Worm (Caenorhabditis elegans): ENCODE measurements around the gene K07G6.1.

K07G6.1 gene

ce11 chrII:1752990-1753389, 11.6 kb downstream of the K07G6.1 start, which contains the start of gene F36H5.9:
Gene F36H5.9, minus strand, starts transcription at chrII:1753090.
- no peak for TF ChIP-seq nhr-21 (tag; optimal IDR thresholded peaks at IDR 0.05)
- TF ChIP-seq nhr-23 (tag; optimal IDR thresholded peaks at IDR 0.05): no peak
- TF ChIP-seq mdl-1 (tag; optimal IDR thresholded peaks at IDR 0.05): no peak
- no peak for TF ChIP-seq lin-11 (tag; optimal IDR thresholded peaks at IDR 0.05)
- TF ChIP-seq mab-5 (tag; optimal IDR thresholded peaks at IDR 0.05): no peak
- TF ChIP-seq gmeb-1 (tag; optimal IDR thresholded peaks at IDR 0.05): no peak
- TF ChIP-seq crh-2 (tag; optimal IDR thresholded peaks at IDR 0.05): no peak
- no peak for TF ChIP-seq R02D3.7 (tag; optimal IDR thresholded peaks at IDR 0.05)
- TF ChIP-seq nhr-237 (tag; optimal IDR thresholded peaks at IDR 0.05): no peak
- no peak for TF ChIP-seq sem-4 (tag; optimal IDR thresholded peaks at IDR 0.05)
- no peak for TF ChIP-seq dmd-4 (tag; optimal IDR thresholded peaks at IDR 0.05)
- no peak for TF ChIP-seq ceh-82 (tag; optimal IDR thresholded peaks at IDR 0.05)
- no peak for TF ChIP-seq lin-39 (tag; optimal IDR thresholded peaks at IDR 0.05)
- no peak for TF ChIP-seq nhr-11 (tag; optimal IDR thresholded peaks at IDR 0.05)
- no peak for TF ChIP-seq nhr-129 (tag; optimal IDR thresholded peaks at IDR 0.05)
- TF ChIP-seq blmp-1 (tag; optimal IDR thresholded peaks at IDR 0.05; ENCODE audit: insufficient read depth): no peak
- no peak for TF ChIP-seq F13H6.1 (tag; optimal IDR thresholded peaks at IDR 0.05)
- TF ChIP-seq ZK546.5 (tag; optimal IDR thresholded peaks at IDR 0.05): no peak

DNA sequence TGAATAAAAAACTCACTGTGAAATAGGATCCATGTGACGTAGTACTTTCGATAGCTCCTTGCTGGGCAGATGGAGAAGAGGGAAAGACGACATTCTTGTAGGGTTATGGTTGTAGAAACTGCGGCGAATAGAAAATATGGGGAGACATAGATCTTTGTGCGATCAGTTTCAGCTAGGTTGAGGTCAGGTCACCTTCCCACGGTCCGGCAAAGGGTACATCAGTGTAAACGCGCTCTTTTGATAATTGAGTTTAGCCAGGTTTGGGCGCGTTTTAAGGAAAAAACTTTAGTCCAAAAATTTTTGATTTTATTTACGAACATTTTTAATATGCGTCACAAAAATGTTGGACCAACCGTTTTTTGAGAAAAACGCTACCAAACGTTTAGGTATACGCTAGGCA, 14.7 kb downstream of the K07G6.1 start, which contains the start of gene F36H5.17:
F36H5.17 (minus strand) TSS at position 101 of the 400 bp plus-strand sequence.
- no peak for TF ChIP-seq ZK546.5 (tag; optimal IDR thresholded peaks at IDR 0.05)

DNA sequence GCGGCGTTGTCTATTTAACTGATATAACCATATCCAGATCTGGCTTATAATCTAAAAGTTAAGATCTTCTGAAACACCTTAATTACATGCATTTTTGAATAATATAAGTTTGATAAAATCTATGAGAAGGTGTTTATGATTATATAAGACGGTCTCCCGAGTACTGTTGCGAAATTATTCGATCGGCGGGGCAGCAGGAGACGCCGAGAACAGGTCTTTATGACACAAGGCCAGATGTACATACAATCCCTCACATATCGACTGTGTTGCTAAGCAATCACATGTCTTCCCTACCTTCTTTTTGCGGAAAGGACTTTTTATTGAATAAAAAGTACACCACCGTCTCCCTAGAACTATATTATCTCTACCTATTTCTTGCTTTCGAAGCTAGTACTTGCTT, 15.2 kb downstream of the K07G6.1 start, which contains the start of gene fbxb-53:
fbxb-53 (plus strand) TSS at position 301 of the 400 bp plus-strand sequence.
- no peak for TF ChIP-seq alr-1 (tag; optimal IDR thresholded peaks at IDR 0.05)
- TF ChIP-seq C34F6.9 (tag; optimal IDR thresholded peaks at IDR 0.05): no peak
- no peak for TF ChIP-seq sma-3 (GFP tag; optimal IDR thresholded peaks at IDR 0.05)
- no peak for TF ChIP-seq unc-62 (GFP tag; optimal IDR thresholded peaks at IDR 0.05)
- no peak for TF ChIP-seq blmp-1 (tag; optimal IDR thresholded peaks at IDR 0.05; ENCODE audit: insufficient read depth)
- no peak for TF ChIP-seq lin-13 (GFP tag; optimal IDR thresholded peaks at IDR 0.05)
- no peak for TF ChIP-seq ceh-82 (tag; optimal IDR thresholded peaks at IDR 0.05)
- no peak for TF ChIP-seq sma-9 (GFP tag; optimal IDR thresholded peaks at IDR 0.05)
- no peak for TF ChIP-seq sma-9 (tag; optimal IDR thresholded peaks at IDR 0.05)
- no peak for TF ChIP-seq elt-3 (tag; optimal IDR thresholded peaks at IDR 0.05)
- TF ChIP-seq crh-2 (tag; optimal IDR thresholded peaks at IDR 0.05): no peak
- TF ChIP-seq elt-1 (tag; optimal IDR thresholded peaks at IDR 0.05): no peak
- no peak for TF ChIP-seq nhr-12 (tag; optimal IDR thresholded peaks at IDR 0.05)

DNA sequence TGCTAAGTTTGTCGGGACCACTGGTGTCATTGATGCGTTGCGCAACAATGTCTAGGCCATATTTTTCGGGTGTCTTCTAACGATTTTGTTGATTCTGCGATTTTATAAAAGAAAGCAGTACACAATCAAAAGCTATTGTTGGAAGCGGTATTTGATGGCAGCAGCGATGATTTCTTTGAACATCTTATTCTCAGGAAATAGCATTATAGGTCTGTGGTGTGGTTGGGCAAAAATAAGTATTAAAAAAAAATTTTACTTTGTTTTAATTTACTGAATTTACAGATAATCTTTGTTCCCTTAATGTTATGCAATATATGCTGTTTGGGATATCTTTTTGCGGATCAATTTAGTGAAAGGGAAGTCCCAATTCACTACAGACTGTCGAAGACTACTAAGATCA, 15.7 kb downstream of the K07G6.1 start, which contains the start of gene F36H5.10:
F36H5.10 (plus strand) TSS at position 301 of the 400 bp plus-strand sequence.
- no peak for TF ChIP-seq unc-62 (GFP tag; optimal IDR thresholded peaks at IDR 0.05)
- TF ChIP-seq nhr-12 (tag; optimal IDR thresholded peaks at IDR 0.05): no peak
- no peak for TF ChIP-seq ama-1 (optimal IDR thresholded peaks at IDR 0.05)

DNA sequence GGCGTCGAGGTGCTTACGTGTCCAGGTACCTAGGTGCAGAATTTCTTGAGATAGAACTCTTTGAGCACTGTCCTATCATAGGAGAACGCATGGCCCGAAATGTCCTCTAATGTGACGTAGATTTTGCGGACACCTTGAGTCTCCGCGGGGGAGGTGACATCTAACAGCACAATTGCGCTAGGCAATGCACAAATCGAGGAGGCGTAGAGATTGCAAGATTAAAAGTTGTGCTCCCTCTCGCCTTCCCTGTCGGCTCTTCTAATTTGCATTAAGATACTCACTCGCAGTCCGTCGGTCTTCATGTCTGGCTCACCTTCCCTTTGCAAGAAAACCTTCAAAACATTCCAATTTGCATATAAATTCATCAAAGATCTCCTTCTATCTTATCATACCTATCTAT, 18.3 kb downstream of the K07G6.1 start, which contains the start of gene F36H5.18:
F36H5.18 (plus strand) TSS at position 301 of the 400 bp plus-strand sequence.
- TF ChIP-seq unc-62 (GFP tag; optimal IDR thresholded peaks at IDR 0.05) (no peak), nhr-237 (tag; optimal IDR thresholded peaks at IDR 0.05) (no peak), sma-9 (GFP tag; optimal IDR thresholded peaks at IDR 0.05) (no peak), sma-9 (tag; optimal IDR thresholded peaks at IDR 0.05) (no peak), lin-11 (tag; optimal IDR thresholded peaks at IDR 0.05) (no peak), mbf-1 (tag; optimal IDR thresholded peaks at IDR 0.05) (no peak), zag-1 (tag; optimal IDR thresholded peaks at IDR 0.05) (no peak), nhr-6 (tag; optimal IDR thresholded peaks at IDR 0.05) (no peak), peb-1 (tag; optimal IDR thresholded peaks at IDR 0.05) (no peak), lin-39 (tag; optimal IDR thresholded peaks at IDR 0.05) (no peak), mdl-1 (tag; optimal IDR thresholded peaks at IDR 0.05) (no peak)

- TF ChIP-seq nhr-10 (tag; optimal IDR thresholded peaks at IDR 0.05) (no peak), nhr-11 (tag; optimal IDR thresholded peaks at IDR 0.05) (no peak), ztf-4 (tag; optimal IDR thresholded peaks at IDR 0.05) (no peak), ZK546.5 (tag; optimal IDR thresholded peaks at IDR 0.05) (no peak), ceh-16 (tag; optimal IDR thresholded peaks at IDR 0.05) (no peak), lin-13 (GFP tag; optimal IDR thresholded peaks at IDR 0.05) (no peak)
Measured at ce11 chrII:1761564-1761963, 20.2 kb downstream of the K07G6.1 start, which contains the start of gene F36H5.4. Gene F36H5.4, plus strand, starts transcription at chrII:1761864.
